Worm (Caenorhabditis elegans): ENCODE data around the gene C05C9.3.

The C05C9.3 gene

ce11 chrX:11095480-11095879 lies 57.1 kb downstream of the C05C9.3 start (continued):
- TF ChIP-seq hlh-11 (tag; optimal IDR thresholded peaks at IDR 0.05) (peak; percentile 78), saeg-2 (GFP tag; IDR thresholded peaks at IDR 0.05) (0 out of 2 replicates have a peak, but pooled peaks have one; percentile 73), Y5F2A.4 (GFP tag; optimal IDR thresholded peaks at IDR 0.05) (peak; percentile 64), ceh-82 (tag; optimal IDR thresholded peaks at IDR 0.05) (no peak), mdl-1 (tag; optimal IDR thresholded peaks at IDR 0.05) (peak in 1 of 2 experiments; percentile 82), hlh-30 (tag; optimal IDR thresholded peaks at IDR 0.05; ENCODE audit: insufficient read depth) (peak; percentile 78), ceh-62 (tag; optimal IDR thresholded peaks at IDR 0.05) (no peak), ZK337.2 (GFP tag; IDR thresholded peaks at IDR 0.05) (peak; percentile 85), zip-2 (tag; optimal IDR thresholded peaks at IDR 0.05) (peak; percentile 75), ztf-11 (tag; optimal IDR thresholded peaks at IDR 0.05) (no peak), arid-1 (GFP tag; conservative IDR thresholded peaks at IDR 0.05) (peak; percentile 79), vab-7 (GFP tag; IDR thresholded peaks at IDR 0.05) (no peak; the same call in 1 of the 2 replicates), mxl-3 (GFP tag; optimal IDR thresholded peaks at IDR 0.05) (peak; percentile 71), zfp-2 (tag; optimal IDR thresholded peaks at IDR 0.05) (peak; percentile 16), lin-29 (GFP tag; IDR thresholded peaks at IDR 0.05) (peak; percentile 78; the same call in 1 of the 2 replicates), nhr-76 (tag; optimal IDR thresholded peaks at IDR 0.05) (no peak), dmd-6 (GFP tag; IDR thresholded peaks at IDR 0.05) (peak; percentile 88), lir-3 (tag; optimal IDR thresholded peaks at IDR 0.05) (peak; percentile 84), pha-4 (GFP tag; IDR thresholded peaks at IDR 0.05) (peak; percentile 90), pha-4 (tag; optimal IDR thresholded peaks at IDR 0.05) (no peak), attf-4 (tag; optimal IDR thresholded peaks at IDR 0.05) (no peak), T26A8.4 (GFP tag; IDR thresholded peaks at IDR 0.05) (no peak), ceh-20 (GFP tag; IDR thresholded peaks at IDR 0.05) (peak; percentile 89), F10B5.3 (tag; optimal IDR thresholded peaks at IDR 0.05) (peak; percentile 78), aly-2 (tag; optimal IDR thresholded peaks at IDR 0.05) (no peak), unc-130 (GFP tag; optimal IDR thresholded peaks at IDR 0.05) (peak; percentile 29), D1046.2 (GFP tag; IDR thresholded peaks at IDR 0.05) (peak; percentile 84), tag-97 (GFP tag; IDR thresholded peaks at IDR 0.05) (0 out of 2 replicates have a peak, but pooled peaks have one; percentile 80), duxl-1 (tag; optimal IDR thresholded peaks at IDR 0.05; ENCODE audit: poor library complexity) (peak; percentile 93), F49E8.2 (tag; optimal IDR thresholded peaks at IDR 0.05; ENCODE audit: borderline replicate concordance) (peak; percentile 65), php-3 (GFP tag; IDR thresholded peaks at IDR 0.05) (peak; percentile 83), nhr-41 (GFP tag; IDR thresholded peaks at IDR 0.05) (peak; percentile 89; the same call in 1 of the 2 replicates), hif-1 (tag; optimal IDR thresholded peaks at IDR 0.05) (peak; percentile 30 to 65), snpc-1.2 (GFP tag; IDR thresholded peaks at IDR 0.05) (peak; percentile 92), lin-39 (tag; optimal IDR thresholded peaks at IDR 0.05) (no peak), nhr-6 (tag; optimal IDR thresholded peaks at IDR 0.05) (peak; percentile 41), F37D6.2 (tag; optimal IDR thresholded peaks at IDR 0.05) (peak; percentile 93), sdz-12 (GFP tag; optimal IDR thresholded peaks at IDR 0.05) (peak; percentile 59), nhr-25 (tag; optimal IDR thresholded peaks at IDR 0.05; ENCODE audit: borderline replicate concordance, insufficient read depth) (peak; percentile 73), zfp-3 (GFP tag; conservative IDR thresholded peaks at IDR 0.05) (peak; percentile 73; the same call in 1 of the 2 replicates), tra-1 (GFP tag; IDR thresholded peaks at IDR 0.05) (peak; percentile 91), ces-1 (GFP tag; optimal IDR thresholded peaks at IDR 0.05) (peak; percentile 41), dmd-8 (GFP tag; IDR thresholded peaks at IDR 0.05) (peak; percentile 92), T20F7.1 (GFP tag; optimal IDR thresholded peaks at IDR 0.05) (peak; percentile 59), unc-39 (tag; optimal IDR thresholded peaks at IDR 0.05) (no peak), lin-38 (GFP tag; IDR thresholded peaks at IDR 0.05) (peak; percentile 78), lin-1 (GFP tag; IDR thresholded peaks at IDR 0.05) (peak; percentile 87), nhr-42 (GFP tag; IDR thresholded peaks at IDR 0.05) (peak; percentile 89), ceh-28 (tag; optimal IDR thresholded peaks at IDR 0.05) (no peak), ceh-44 (GFP tag; IDR thresholded peaks at IDR 0.05) (peak; percentile 75; the same call in 1 of the 2 replicates)

Data from whole organism, L4 larva.